In the genomic region with DNA sequence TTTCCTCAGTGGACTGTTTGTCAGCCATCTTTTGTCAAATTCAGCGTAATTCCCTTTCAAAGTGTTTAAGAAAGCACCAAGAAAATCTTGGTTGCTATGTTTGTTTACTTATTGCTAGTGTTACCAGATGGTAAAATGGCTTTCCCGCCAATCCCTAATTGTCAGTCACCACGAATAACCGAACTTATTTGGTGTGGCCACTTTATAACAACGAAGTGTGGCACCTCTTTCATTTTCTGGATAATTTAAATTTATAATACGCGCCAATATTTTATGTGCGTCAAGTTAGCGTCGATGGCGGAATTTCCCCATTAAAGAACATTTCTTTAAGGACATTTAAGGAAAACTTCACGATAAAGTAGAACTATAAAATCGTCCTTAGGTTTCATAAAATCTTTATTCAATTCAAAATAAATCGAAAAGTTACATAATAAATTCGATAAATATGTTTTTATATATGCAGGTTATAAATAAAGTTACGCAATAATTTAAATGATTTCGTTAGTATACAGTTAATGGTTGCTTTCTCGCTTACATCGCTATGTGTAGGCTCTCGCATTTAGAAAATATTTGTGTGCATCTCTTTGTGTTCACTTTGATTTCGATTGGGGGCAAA, we compare ENCODE assay signal across 5 fruit fly cellular contexts.
TF ChIP-seq lines count a peak whose summit lies in the region.

Gene CG5359, minus strand, starts transcription at position 103 of the 616 bp plus-strand sequence.

- peak; percentile 15 to 33 for TF ChIP-seq CTCF in S2 (optimal IDR thresholded peaks at IDR 0.05; lab: Kevin White, UChicago)
- TF ChIP-seq CTCF in whole organism, embryonic (GFP tag; optimal IDR thresholded peaks at IDR 0.05; lab: Kevin White, UChicago) = no peak

TF ChIP-seq in whole organism, adult, 20 proteins besides CTCF, POLR2A, EP300 and RAD21:
- TF ChIP-seq bab1 (GFP tag; optimal IDR thresholded peaks at IDR 0.05; lab: Kevin White, UChicago) (peak; percentile 66), Mnt (GFP tag; optimal IDR thresholded peaks at IDR 0.05; lab: Kevin White, UChicago) (no peak)

TF ChIP-seq in whole organism, embryonic, 481 proteins besides CTCF, POLR2A, EP300 and RAD21 (continues in another document):
- peak; percentile 92 for TF ChIP-seq E2f1 (GFP tag; IDR thresholded peaks at IDR 0.05; lab: Robert Waterston, UW)
- TF ChIP-seq ind (GFP tag; optimal IDR thresholded peaks at IDR 0.05; lab: Kevin White, UChicago) = no peak
- no peak for TF ChIP-seq dm (GFP tag; optimal IDR thresholded peaks at IDR 0.05; lab: Kevin White, UChicago)
- TF ChIP-seq nau (GFP tag; optimal IDR thresholded peaks at IDR 0.05; lab: Kevin White, UChicago) = no peak
- TF ChIP-seq pros (GFP tag; optimal IDR thresholded peaks at IDR 0.05; lab: Kevin White, UChicago) = no peak
- TF ChIP-seq pfk (GFP tag; optimal IDR thresholded peaks at IDR 0.05; lab: Kevin White, UChicago) = no peak
- no peak for TF ChIP-seq Hsf (GFP tag; optimal IDR thresholded peaks at IDR 0.05; lab: Kevin White, UChicago)
- peak; percentile 77 for TF ChIP-seq gfzf (GFP tag; optimal IDR thresholded peaks at IDR 0.05; lab: Kevin White, UChicago)
- no peak for TF ChIP-seq Fer2 (tag; optimal IDR thresholded peaks at IDR 0.05; lab: Kevin White, UChicago)
- peak; percentile 49; the same call in 1 of the 2 replicates for TF ChIP-seq amos (GFP tag; IDR thresholded peaks at IDR 0.05; lab: Robert Waterston, UW; ENCODE audit: partially characterized antibody)
- peak; percentile 58 for TF ChIP-seq CG15514 (GFP tag; optimal IDR thresholded peaks at IDR 0.05; lab: Kevin White, UChicago)
- TF ChIP-seq Atf3 (GFP tag; optimal IDR thresholded peaks at IDR 0.05; lab: Kevin White, UChicago) = no peak
- TF ChIP-seq HLH54F (GFP tag; optimal IDR thresholded peaks at IDR 0.05; lab: Kevin White, UChicago) = no peak
- no peak for TF ChIP-seq CG4730 (GFP tag; IDR thresholded peaks at IDR 0.05; lab: Robert Waterston, UW)
- no peak for TF ChIP-seq pnt (GFP tag; optimal IDR thresholded peaks at IDR 0.05; lab: Kevin White, UChicago)
- TF ChIP-seq CG8290 (GFP tag; optimal IDR thresholded peaks at IDR 0.05; lab: Kevin White, UChicago) = no peak
- no peak for TF ChIP-seq CG8290 (tag; optimal IDR thresholded peaks at IDR 0.05; lab: Kevin White, UChicago)
- no peak for TF ChIP-seq CG2120 (GFP tag; optimal IDR thresholded peaks at IDR 0.05; lab: Kevin White, UChicago)
- no peak for TF ChIP-seq oc (tag; optimal IDR thresholded peaks at IDR 0.05; lab: Kevin White, UChicago)
- peak; percentile 37 for TF ChIP-seq YL-1 (GFP tag; optimal IDR thresholded peaks at IDR 0.05; lab: Kevin White, UChicago)
- TF ChIP-seq crc (GFP tag; optimal IDR thresholded peaks at IDR 0.05; lab: Kevin White, UChicago) = no peak
- TF ChIP-seq Lhr (GFP tag; optimal IDR thresholded peaks at IDR 0.05; lab: Kevin White, UChicago) = peak; percentile 66
- TF ChIP-seq CG3726 (GFP tag; IDR thresholded peaks at IDR 0.05; lab: Robert Waterston, UW) = no peak
- TF ChIP-seq yki (optimal IDR thresholded peaks at IDR 0.05; lab: Kevin White, UChicago) = no peak
- peak; percentile 46 for TF ChIP-seq Dref (GFP tag; IDR thresholded peaks at IDR 0.05; lab: Robert Waterston, UW)
- no peak for TF ChIP-seq gt (GFP tag; IDR thresholded peaks at IDR 0.05; lab: Robert Waterston, UW)
- TF ChIP-seq Spps (tag; optimal IDR thresholded peaks at IDR 0.05; lab: Kevin White, UChicago) = no peak
- TF ChIP-seq p53 (GFP tag; optimal IDR thresholded peaks at IDR 0.05; lab: Kevin White, UChicago) = no peak

TF ChIP-seq in whole organism, prepupa, 60 proteins besides CTCF, POLR2A, EP300 and RAD21:
- no peak for TF ChIP-seq CG1621 (tag; optimal IDR thresholded peaks at IDR 0.05; lab: Kevin White, UChicago)
- TF ChIP-seq CG6163 (GFP tag; IDR thresholded peaks at IDR 0.05; lab: Robert Waterston, UW) = no peak
- no peak for TF ChIP-seq Eip93F (GFP tag; optimal IDR thresholded peaks at IDR 0.05; lab: Kevin White, UChicago)
- peak; percentile 55 for TF ChIP-seq vri (GFP tag; optimal IDR thresholded peaks at IDR 0.05; lab: Kevin White, UChicago)
- no peak for TF ChIP-seq CG6276 (GFP tag; optimal IDR thresholded peaks at IDR 0.05; lab: Kevin White, UChicago)
- peak; percentile 98 for TF ChIP-seq fkh (GFP tag; optimal IDR thresholded peaks at IDR 0.05; lab: Kevin White, UChicago)
TF ChIP-seq in whole organism, prepupa: peak in this region for 2.

TF ChIP-seq in whole organism, wandering third instar larva, 38 proteins besides CTCF, POLR2A, EP300 and RAD21:
- TF ChIP-seq Rel (GFP tag; optimal IDR thresholded peaks at IDR 0.05; lab: Kevin White, UChicago) (no peak), Rel (tag; optimal IDR thresholded peaks at IDR 0.05; lab: Kevin White, UChicago) (peak; percentile 32), foxo (GFP tag; optimal IDR thresholded peaks at IDR 0.05; lab: Kevin White, UChicago) (peak in 1 of 2 experiments; percentile 3), N (GFP tag; optimal IDR thresholded peaks at IDR 0.05; lab: Kevin White, UChicago) (no peak)
